Fruit fly (Drosophila melanogaster): ENCODE data around the gene CG12375.

The CG12375 gene

DNA sequence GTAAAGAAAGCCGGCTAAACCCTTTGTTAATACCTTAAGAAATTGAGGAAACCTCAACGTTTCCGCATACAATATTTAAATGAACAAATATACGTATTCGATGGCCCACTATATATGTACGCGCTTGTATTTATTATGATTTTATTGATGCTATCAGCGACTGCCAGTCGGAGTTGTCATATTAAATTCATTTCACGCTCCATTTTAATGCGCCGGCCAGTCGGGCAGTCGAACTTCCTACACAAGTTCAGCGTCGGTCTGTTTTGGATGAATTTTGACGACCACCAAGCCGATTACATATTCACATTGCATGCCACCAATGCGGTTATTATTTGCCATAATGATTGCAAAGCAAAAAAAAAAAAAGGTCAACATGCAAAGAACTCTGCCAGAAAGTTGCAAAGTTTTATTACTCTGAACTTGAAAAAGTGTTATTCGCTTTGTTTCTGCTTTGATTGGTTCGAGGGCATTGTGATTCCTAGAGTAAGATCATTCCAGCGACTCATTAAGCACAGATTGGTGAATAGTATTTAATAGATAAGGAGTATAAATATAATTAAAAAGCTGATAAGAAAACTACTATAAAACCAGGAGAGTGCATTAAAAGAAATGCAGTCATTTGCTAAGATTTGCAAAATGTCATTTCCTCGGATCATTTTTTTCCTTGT is 20.4 kb upstream of the CG12375 start, which contains the start of gene CG31606:
CG31606 (plus strand) TSS at position 618 of the 668 bp plus-strand sequence.
- TF ChIP-seq CG32264 (GFP tag; optimal IDR thresholded peaks at IDR 0.05) (no peak), sv (GFP tag; optimal IDR thresholded peaks at IDR 0.05) (no peak), h (GFP tag; optimal IDR thresholded peaks at IDR 0.05) (no peak), Abd-B (GFP tag; optimal IDR thresholded peaks at IDR 0.05) (no peak), Dfd (GFP tag; optimal IDR thresholded peaks at IDR 0.05) (no peak), sage (GFP tag; optimal IDR thresholded peaks at IDR 0.05) (no peak), jim (GFP tag; optimal IDR thresholded peaks at IDR 0.05) (no peak), psq (GFP tag; optimal IDR thresholded peaks at IDR 0.05) (no peak)

DNA sequence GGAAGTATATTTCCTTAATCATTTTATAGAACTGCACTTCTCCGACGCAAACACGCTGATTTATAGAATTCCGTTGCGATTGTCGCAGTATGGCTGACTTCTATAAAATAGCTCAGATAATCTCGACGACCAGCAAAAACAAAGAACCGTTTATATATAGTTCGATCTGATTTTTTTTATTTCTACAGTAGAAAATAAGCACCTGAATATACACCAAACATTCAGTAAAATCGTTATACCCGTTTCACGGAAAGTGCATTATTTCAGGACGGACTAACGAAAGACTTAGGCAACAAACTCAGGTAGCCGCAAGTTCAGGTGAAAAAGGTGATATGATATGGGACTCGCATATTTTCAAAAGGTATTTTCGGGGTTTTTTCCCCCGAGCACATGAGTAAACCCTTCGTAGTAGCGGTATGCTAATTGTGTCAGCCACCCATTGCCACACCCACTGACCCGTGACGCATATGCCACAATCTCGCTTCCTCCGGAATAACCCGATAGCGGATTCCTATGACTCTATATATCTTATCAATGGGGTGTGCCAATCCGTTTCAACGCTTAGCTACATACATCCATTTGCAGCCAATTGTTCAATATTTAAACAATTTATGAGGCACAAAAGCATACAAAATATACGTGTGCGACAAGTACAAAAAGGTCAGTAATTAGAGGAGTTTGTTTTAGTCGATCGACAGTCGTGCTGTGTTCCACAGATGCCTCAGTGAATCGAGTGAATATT is 18.5 kb upstream of the CG12375 start, which contains the start of the genes CG42763 and CG43394:
CG42763 (minus strand) TSS at position 41 of the 742 bp plus-strand sequence.
CG43394 (plus strand) TSS at position 692 of the 742 bp plus-strand sequence.
- TF ChIP-seq woc (GFP tag; optimal IDR thresholded peaks at IDR 0.05) (peak; percentile 9), tai (GFP tag; optimal IDR thresholded peaks at IDR 0.05) (peak; percentile 15), ey (GFP tag; optimal IDR thresholded peaks at IDR 0.05) (no peak), lola (GFP tag; optimal IDR thresholded peaks at IDR 0.05) (no peak)

dm6 chr2L:8143947-8144346 is 17.3 kb upstream of the CG12375 start, which contains the start of gene CG42762:
Gene CG42762, minus strand, starts transcription at chr2L:8144047.
- TF ChIP-seq Vsx2 (GFP tag; optimal IDR thresholded peaks at IDR 0.05; ENCODE audit: partially characterized antibody) (no peak), sage (GFP tag; optimal IDR thresholded peaks at IDR 0.05) (no peak), h (GFP tag; optimal IDR thresholded peaks at IDR 0.05) (no peak), Dfd (GFP tag; optimal IDR thresholded peaks at IDR 0.05) (no peak), usp (GFP tag; optimal IDR thresholded peaks at IDR 0.05) (no peak), Mio (GFP tag; optimal IDR thresholded peaks at IDR 0.05) (no peak), Hnf4 (GFP tag; optimal IDR thresholded peaks at IDR 0.05) (no peak), CrebA (GFP tag; optimal IDR thresholded peaks at IDR 0.05; ENCODE audit: borderline replicate concordance) (no peak), jim (GFP tag; optimal IDR thresholded peaks at IDR 0.05) (no peak), HLH106 (tag; optimal IDR thresholded peaks at IDR 0.05) (no peak), dmrt93B (GFP tag; optimal IDR thresholded peaks at IDR 0.05) (no peak), sv (GFP tag; optimal IDR thresholded peaks at IDR 0.05) (no peak), N (GFP tag; optimal IDR thresholded peaks at IDR 0.05) (no peak), Rel (GFP tag; optimal IDR thresholded peaks at IDR 0.05) (no peak), Rel (tag; optimal IDR thresholded peaks at IDR 0.05) (no peak), brk (GFP tag; optimal IDR thresholded peaks at IDR 0.05) (no peak), Myc (optimal IDR thresholded peaks at IDR 0.05) (no peak), dsf (GFP tag; optimal IDR thresholded peaks at IDR 0.05; ENCODE audit: borderline replicate concordance) (no peak), ey (GFP tag; optimal IDR thresholded peaks at IDR 0.05) (no peak)

DNA sequence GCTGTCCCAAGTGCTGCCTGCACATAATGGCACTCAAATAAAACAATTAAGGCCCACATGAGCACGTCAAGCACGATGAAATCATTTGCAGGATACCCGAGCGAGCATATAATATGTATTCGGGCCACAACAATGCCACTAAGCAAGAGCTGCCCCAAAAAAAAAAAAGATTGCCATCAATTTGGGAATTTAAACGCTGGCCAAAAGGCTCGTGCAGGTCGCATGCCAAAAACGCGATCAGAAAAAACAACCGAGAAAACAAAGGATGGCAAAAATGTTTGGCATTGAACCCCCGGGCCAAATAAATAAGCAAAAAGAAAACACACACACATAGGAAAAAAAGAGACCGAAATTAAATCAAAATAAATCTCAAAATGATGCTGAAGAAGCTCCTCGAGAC is 16.1 kb upstream of the CG12375 start:
- TF ChIP-seq dl (GFP tag; optimal IDR thresholded peaks at IDR 0.05; ENCODE audit: insufficient read depth in 1 of 2, partially characterized antibody in 2 of 2) (no peak), HLH106 (tag; optimal IDR thresholded peaks at IDR 0.05) (no peak), GATAd (GFP tag; optimal IDR thresholded peaks at IDR 0.05) (no peak), CG32264 (GFP tag; optimal IDR thresholded peaks at IDR 0.05) (no peak), lola (GFP tag; optimal IDR thresholded peaks at IDR 0.05) (no peak), psq (GFP tag; optimal IDR thresholded peaks at IDR 0.05) (peak; percentile 13), Rel (GFP tag; optimal IDR thresholded peaks at IDR 0.05) (peak; percentile 78), Rel (tag; optimal IDR thresholded peaks at IDR 0.05) (no peak), dsf (GFP tag; optimal IDR thresholded peaks at IDR 0.05; ENCODE audit: borderline replicate concordance) (no peak), sv (GFP tag; optimal IDR thresholded peaks at IDR 0.05) (no peak), Vsx2 (GFP tag; optimal IDR thresholded peaks at IDR 0.05; ENCODE audit: partially characterized antibody) (peak; percentile 8)

DNA sequence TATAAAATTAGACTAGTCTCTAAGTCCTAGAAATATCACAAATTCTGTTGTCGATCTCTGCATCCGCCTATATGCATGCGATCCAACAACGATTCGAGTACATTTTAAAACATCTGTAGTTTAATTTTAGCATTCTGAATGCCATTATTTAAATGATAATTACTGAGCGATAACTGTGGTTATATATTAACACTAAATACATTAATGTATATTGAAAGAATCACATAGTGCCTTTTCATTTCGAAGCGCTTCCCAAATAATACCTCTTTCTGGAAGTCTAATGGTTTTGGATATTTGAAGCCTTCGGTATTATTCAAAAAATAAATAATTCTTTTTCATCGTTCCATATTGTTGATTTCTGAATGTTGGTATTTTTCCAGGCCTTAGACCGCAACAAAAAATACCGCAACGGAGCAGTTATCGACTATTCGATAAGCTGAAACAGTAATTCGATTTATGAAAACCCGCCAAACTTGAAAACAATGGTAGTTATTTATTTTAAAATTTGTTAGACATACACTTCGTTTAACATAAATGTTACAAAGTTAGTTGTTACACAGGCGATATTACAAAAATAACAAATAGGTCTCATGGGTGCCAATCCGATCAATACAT is 7.2 kb upstream of the CG12375 start:
- TF ChIP-seq OdsH (GFP tag; optimal IDR thresholded peaks at IDR 0.05): no peak
- TF ChIP-seq HLH106 (tag; optimal IDR thresholded peaks at IDR 0.05): no peak
- no peak for TF ChIP-seq CrebA (GFP tag; optimal IDR thresholded peaks at IDR 0.05; ENCODE audit: borderline replicate concordance)
- TF ChIP-seq sage (GFP tag; optimal IDR thresholded peaks at IDR 0.05): no peak
- no peak for TF ChIP-seq Dif (GFP tag; optimal IDR thresholded peaks at IDR 0.05; ENCODE audit: partially characterized antibody)
- no peak for TF ChIP-seq sv (GFP tag; optimal IDR thresholded peaks at IDR 0.05)
- no peak for TF ChIP-seq foxo (GFP tag; optimal IDR thresholded peaks at IDR 0.05)
- TF ChIP-seq jim (GFP tag; optimal IDR thresholded peaks at IDR 0.05): no peak
- no peak for TF ChIP-seq GATAd (GFP tag; optimal IDR thresholded peaks at IDR 0.05)

Measured in whole organism, wandering third instar larva.